Worm (Caenorhabditis elegans): ENCODE results near the gene Y57A10A.31.

The Y57A10A.31 gene

ce11 chrII:12260538-12260937 lies 28.6 kb upstream of the Y57A10A.31 start:
- TF ChIP-seq ceh-36 (tag; optimal IDR thresholded peaks at IDR 0.05), result no peak
- TF ChIP-seq ceh-13 (GFP tag; optimal IDR thresholded peaks at IDR 0.05), result no peak
- no peak for TF ChIP-seq B0310.2 (tag; optimal IDR thresholded peaks at IDR 0.05)
- TF ChIP-seq aly-1 (tag; optimal IDR thresholded peaks at IDR 0.05), result no peak
- no peak for TF ChIP-seq ets-7 (tag; optimal IDR thresholded peaks at IDR 0.05)
- TF ChIP-seq ama-1 (optimal IDR thresholded peaks at IDR 0.05), result no peak
- TF ChIP-seq scrt-1 (GFP tag; IDR thresholded peaks at IDR 0.05), result no peak
- no peak for TF ChIP-seq hnd-1 (tag; optimal IDR thresholded peaks at IDR 0.05)
- TF ChIP-seq F13C5.2 (tag; optimal IDR thresholded peaks at IDR 0.05), result no peak
- no peak for TF ChIP-seq hmg-4 (GFP tag; optimal IDR thresholded peaks at IDR 0.05)
- TF ChIP-seq tbx-37 (GFP tag; conservative IDR thresholded peaks at IDR 0.05), result no peak
- no peak for TF ChIP-seq sea-1 (GFP tag; conservative IDR thresholded peaks at IDR 0.05)
- no peak for TF ChIP-seq pes-1 (GFP tag; IDR thresholded peaks at IDR 0.05)
- no peak for TF ChIP-seq tbx-11 (GFP tag; IDR thresholded peaks at IDR 0.05)
- TF ChIP-seq hmbx-1 (tag; optimal IDR thresholded peaks at IDR 0.05), result no peak
- no peak for TF ChIP-seq flt-1 (GFP tag; IDR thresholded peaks at IDR 0.05)
- TF ChIP-seq tra-4 (tag; optimal IDR thresholded peaks at IDR 0.05), result no peak

DNA sequence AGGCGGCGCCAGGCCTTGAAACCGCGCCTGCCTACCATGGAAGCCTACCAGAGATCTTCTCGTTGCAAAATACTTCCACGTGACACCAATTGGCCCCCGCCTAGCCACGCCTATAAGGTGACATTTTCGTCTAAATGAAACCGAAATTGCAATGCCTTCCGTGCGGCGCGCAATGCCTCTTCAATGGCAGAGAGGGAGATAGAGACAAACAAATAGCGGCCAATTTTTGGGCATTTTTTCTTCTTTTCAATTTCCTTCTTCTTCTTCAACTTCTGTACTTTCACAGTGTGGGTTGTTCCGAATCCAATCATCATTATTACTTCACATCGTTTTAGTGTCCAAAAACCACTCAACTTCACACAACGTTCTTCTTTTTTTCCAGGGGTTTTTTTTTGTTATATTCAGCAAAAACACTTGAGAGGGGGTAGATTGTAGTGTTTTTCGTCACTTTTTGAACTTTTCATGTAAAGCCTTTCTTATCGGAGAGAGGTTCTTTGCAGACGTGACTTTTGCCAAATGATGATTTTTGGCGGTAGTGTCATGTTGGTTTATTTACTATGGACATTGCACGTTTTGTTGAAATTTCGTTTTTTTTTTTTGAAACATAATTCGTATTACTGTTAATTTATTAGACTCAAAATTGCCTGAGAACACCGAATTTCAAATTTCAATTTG lies 27.9 kb upstream of the Y57A10A.31 start:
- TF ChIP-seq F13C5.2 (tag; optimal IDR thresholded peaks at IDR 0.05), result no peak
- TF ChIP-seq ets-7 (tag; optimal IDR thresholded peaks at IDR 0.05), result no peak
- TF ChIP-seq scrt-1 (GFP tag; IDR thresholded peaks at IDR 0.05), result no peak
- TF ChIP-seq tra-4 (tag; optimal IDR thresholded peaks at IDR 0.05), result no peak
- TF ChIP-seq ceh-13 (GFP tag; optimal IDR thresholded peaks at IDR 0.05), result no peak
- no peak for TF ChIP-seq tbx-11 (GFP tag; IDR thresholded peaks at IDR 0.05)
- TF ChIP-seq hmbx-1 (tag; optimal IDR thresholded peaks at IDR 0.05), result no peak
- TF ChIP-seq pes-1 (GFP tag; IDR thresholded peaks at IDR 0.05), result no peak

ce11 chrII:12262567-12262966 lies 26.6 kb upstream of the Y57A10A.31 start:
- 0 out of 2 replicates have a peak, but pooled peaks have one; percentile 13 for TF ChIP-seq sea-1 (GFP tag; conservative IDR thresholded peaks at IDR 0.05)
- no peak for TF ChIP-seq F13C5.2 (tag; optimal IDR thresholded peaks at IDR 0.05)
- TF ChIP-seq hmg-4 (GFP tag; optimal IDR thresholded peaks at IDR 0.05), result peak; percentile 50
- no peak for TF ChIP-seq tbx-11 (GFP tag; IDR thresholded peaks at IDR 0.05)

DNA sequence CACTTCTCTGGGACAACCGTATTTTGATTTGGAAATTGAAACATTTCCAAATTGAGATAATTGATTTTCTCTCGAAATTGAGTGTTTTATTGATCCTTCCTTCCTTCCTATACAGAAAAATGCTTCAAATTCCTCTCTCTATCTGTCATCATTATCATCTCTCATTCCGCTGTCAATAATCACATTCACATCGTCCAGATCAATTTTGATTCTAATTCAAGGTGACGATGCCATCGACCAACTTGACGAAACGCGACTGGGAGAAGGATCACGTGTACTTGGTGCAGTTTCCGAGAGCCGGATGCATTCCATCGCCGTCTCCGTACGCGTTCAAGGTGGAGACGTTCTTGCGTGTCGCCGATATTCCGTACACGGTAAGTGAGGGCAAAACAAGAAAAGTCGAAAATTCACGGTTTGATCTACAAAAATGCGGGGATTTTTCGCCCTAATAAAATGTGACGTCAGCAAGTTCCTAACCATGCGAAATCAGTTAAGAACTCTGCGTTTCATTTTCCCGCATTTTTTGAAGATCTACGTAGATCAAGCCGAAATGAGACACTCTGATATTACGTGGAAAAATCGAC lies 25.1 kb upstream of the Y57A10A.31 start, which contains the start of gene faxc-1:
Gene faxc-1, plus strand, starts transcription at position 222 of the 584 bp plus-strand sequence.
- TF ChIP-seq hnd-1 (tag; optimal IDR thresholded peaks at IDR 0.05) (no peak), ceh-36 (tag; optimal IDR thresholded peaks at IDR 0.05) (no peak), ama-1 (optimal IDR thresholded peaks at IDR 0.05) (no peak), B0310.2 (tag; optimal IDR thresholded peaks at IDR 0.05) (no peak), flt-1 (GFP tag; IDR thresholded peaks at IDR 0.05) (no peak), pes-1 (GFP tag; IDR thresholded peaks at IDR 0.05) (no peak), hmg-4 (GFP tag; optimal IDR thresholded peaks at IDR 0.05) (no peak), scrt-1 (GFP tag; IDR thresholded peaks at IDR 0.05) (no peak), ets-7 (tag; optimal IDR thresholded peaks at IDR 0.05) (no peak), tbx-11 (GFP tag; IDR thresholded peaks at IDR 0.05) (no peak), F13C5.2 (tag; optimal IDR thresholded peaks at IDR 0.05) (no peak), tbx-37 (GFP tag; conservative IDR thresholded peaks at IDR 0.05) (no peak), sea-1 (GFP tag; conservative IDR thresholded peaks at IDR 0.05) (no peak), aly-1 (tag; optimal IDR thresholded peaks at IDR 0.05) (no peak)

DNA sequence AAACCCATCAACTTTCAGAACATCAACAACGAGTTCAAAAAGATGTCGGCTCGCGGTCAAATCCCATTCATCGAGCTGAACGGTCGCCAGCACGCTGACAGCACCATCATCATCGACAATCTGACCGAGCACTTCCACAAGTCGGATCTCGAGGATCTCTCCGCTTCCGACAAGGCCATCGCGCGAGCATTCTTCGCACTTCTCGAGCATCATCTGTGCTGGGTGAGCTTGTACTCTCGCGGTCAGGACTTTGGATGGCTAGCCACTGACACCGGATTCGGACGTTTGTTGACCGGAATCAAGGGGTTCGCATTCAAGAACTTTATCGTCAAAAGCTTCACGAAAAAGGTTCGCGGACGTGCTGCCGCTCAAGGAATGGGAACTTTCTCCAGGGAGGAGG lies 24.3 kb upstream of the Y57A10A.31 start:
- TF ChIP-seq sea-1 (GFP tag; conservative IDR thresholded peaks at IDR 0.05) (no peak), ceh-13 (GFP tag; optimal IDR thresholded peaks at IDR 0.05) (no peak), flt-1 (GFP tag; IDR thresholded peaks at IDR 0.05) (no peak), ets-7 (tag; optimal IDR thresholded peaks at IDR 0.05) (no peak), F13C5.2 (tag; optimal IDR thresholded peaks at IDR 0.05) (no peak), pes-1 (GFP tag; IDR thresholded peaks at IDR 0.05) (no peak), scrt-1 (GFP tag; IDR thresholded peaks at IDR 0.05) (no peak), tbx-11 (GFP tag; IDR thresholded peaks at IDR 0.05) (no peak), hmg-4 (GFP tag; optimal IDR thresholded peaks at IDR 0.05) (no peak)

DNA sequence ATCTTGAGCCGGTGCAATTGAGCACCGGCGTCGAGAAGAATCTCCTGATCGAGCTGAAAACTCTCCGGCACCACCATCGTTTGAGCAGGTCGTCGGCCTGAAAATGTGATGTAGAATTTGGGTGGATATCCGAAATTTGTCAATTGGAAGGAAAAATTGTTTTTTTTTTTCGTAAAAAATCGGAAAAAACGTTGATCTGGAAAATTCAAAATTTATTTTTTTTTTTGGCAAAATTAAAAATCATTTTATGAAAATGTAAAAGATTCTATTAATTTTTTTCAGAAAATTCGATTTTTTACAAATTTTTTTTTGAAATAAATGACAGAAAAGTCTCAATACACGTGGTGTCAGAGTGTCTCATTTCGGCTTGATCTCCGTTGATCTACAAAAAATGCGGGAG lies 23.0 kb upstream of the Y57A10A.31 start, which contains the start of gene tric-1B.1:
Gene tric-1B.1, minus strand, starts transcription at position 101 of the 400 bp plus-strand sequence.
- TF ChIP-seq tbx-11 (GFP tag; IDR thresholded peaks at IDR 0.05) (no peak), ets-7 (tag; optimal IDR thresholded peaks at IDR 0.05) (no peak), hmbx-1 (tag; optimal IDR thresholded peaks at IDR 0.05) (no peak), hnd-1 (tag; optimal IDR thresholded peaks at IDR 0.05) (no peak), ceh-13 (GFP tag; optimal IDR thresholded peaks at IDR 0.05) (no peak), pes-1 (GFP tag; IDR thresholded peaks at IDR 0.05) (no peak), flt-1 (GFP tag; IDR thresholded peaks at IDR 0.05) (no peak), tbx-37 (GFP tag; conservative IDR thresholded peaks at IDR 0.05) (no peak), scrt-1 (GFP tag; IDR thresholded peaks at IDR 0.05) (no peak), sea-1 (GFP tag; conservative IDR thresholded peaks at IDR 0.05) (no peak), tra-4 (tag; optimal IDR thresholded peaks at IDR 0.05) (no peak), aly-1 (tag; optimal IDR thresholded peaks at IDR 0.05) (no peak), B0310.2 (tag; optimal IDR thresholded peaks at IDR 0.05) (no peak), ceh-36 (tag; optimal IDR thresholded peaks at IDR 0.05) (no peak), hmg-4 (GFP tag; optimal IDR thresholded peaks at IDR 0.05) (no peak), ama-1 (optimal IDR thresholded peaks at IDR 0.05) (no peak), F13C5.2 (tag; optimal IDR thresholded peaks at IDR 0.05) (no peak)

ce11 chrII:12266797-12267196 lies 22.4 kb upstream of the Y57A10A.31 start:
- TF ChIP-seq tra-4 (tag; optimal IDR thresholded peaks at IDR 0.05) (no peak), tbx-11 (GFP tag; IDR thresholded peaks at IDR 0.05) (no peak)

All from whole organism, early embryonic.